Fruit fly (Drosophila melanogaster) Kc167 (cell line): ENCODE data around the gene Nadsyn.

Experiments used
- Myc ChIP-seq: fragments of >200 bp; optimal IDR thresholded peaks from 2 replicates; lab custom pipeline; 2017; ENCODE audit warnings: missing external identifiers
- Sin3A ChIP-seq: fragments of >200 bp; optimal IDR thresholded peaks from 2 replicates; lab custom pipeline; 2018; ENCODE audit warnings: missing external identifiers
- h ChIP-seq: fragments of >200 bp; optimal IDR thresholded peaks from 3 replicates; lab custom pipeline; 2018; ENCODE audit warnings: missing external identifiers
- insv ChIP-seq: fragments of >200 bp; optimal IDR thresholded peaks from 3 replicates; lab custom pipeline; 2018; ENCODE audit warnings: missing external identifiers
- psq ChIP-seq: fragments of >200 bp; optimal IDR thresholded peaks from 2 replicates; lab custom pipeline; 2017; ENCODE audit warnings: missing external identifiers
- ttk ChIP-seq: sonication (Bioruptor generic); optimal IDR thresholded peaks from 2 replicates; lab custom pipeline; 2017; ENCODE audit warnings: missing external identifiers

Nadsyn gene

DNA sequence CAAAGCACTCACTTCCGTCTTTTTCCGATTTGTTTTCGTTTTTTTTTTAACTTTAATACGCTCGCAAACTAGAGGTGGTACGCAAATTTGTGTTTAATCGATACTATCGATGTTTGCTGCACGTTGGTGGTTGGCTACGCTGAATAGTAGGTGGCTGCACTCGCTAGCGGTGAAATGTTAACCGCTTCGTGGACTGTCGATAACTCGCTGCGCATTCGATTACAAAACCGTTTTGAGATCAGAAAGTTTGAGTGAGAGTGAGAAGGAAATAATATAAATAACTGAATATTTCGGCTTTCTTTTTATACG is 18.0 kb upstream of the Nadsyn start, which contains the start of gene g:
g (minus strand) TSS at position 105 of the 309 bp plus-strand sequence.
- no peak for TF ChIP-seq Sin3A (lab: Kevin White, UChicago)
- no peak for TF ChIP-seq ttk (lab: Kevin White, UChicago)
- TF ChIP-seq psq = no peak
- no peak for TF ChIP-seq h
- TF ChIP-seq Myc = no peak
- no peak for TF ChIP-seq insv

DNA sequence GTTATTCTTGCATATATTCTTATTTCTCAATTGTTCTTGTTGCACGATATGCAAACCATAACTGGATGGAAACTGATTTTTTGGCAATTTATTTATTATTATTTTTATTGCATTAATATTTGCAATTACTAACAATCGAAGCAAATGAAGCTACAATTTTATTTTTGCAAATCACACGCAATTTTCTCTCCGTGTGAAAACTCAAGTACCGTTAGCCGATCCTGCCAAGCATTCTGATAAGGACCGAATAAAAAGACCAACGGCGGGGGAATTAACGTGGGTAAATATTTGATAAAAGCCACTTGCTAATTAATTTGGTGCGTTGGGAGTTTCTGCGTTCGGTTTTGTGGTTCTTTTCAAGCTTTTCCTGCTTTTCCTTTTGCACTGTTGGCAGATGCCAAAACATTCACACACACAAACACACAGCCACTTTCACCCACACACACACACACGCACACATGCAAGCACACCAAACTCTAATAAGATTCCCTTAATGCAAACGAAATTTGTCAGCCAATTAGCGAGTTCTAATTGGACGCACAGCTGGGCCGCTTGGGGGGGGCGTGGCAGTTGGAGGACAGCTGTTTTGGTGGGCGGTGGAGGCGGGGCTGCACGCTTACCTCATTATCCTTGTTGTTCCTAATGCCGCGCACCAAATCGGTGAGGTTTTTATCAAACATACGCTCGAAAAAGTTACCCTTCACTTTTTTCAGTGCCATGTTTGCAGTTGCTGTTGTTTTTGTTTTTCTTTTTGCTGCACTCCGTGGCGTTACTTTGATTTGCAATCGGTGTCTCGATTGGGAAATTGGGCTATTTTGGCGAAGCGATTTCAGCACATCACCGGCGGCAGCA is 17.5 kb upstream of the Nadsyn start:
- TF ChIP-seq ttk (lab: Kevin White, UChicago) = no peak
- no peak for TF ChIP-seq insv
- no peak for TF ChIP-seq Myc
- TF ChIP-seq h = no peak
- TF ChIP-seq psq = no peak
- no peak for TF ChIP-seq Sin3A (lab: Kevin White, UChicago)

DNA sequence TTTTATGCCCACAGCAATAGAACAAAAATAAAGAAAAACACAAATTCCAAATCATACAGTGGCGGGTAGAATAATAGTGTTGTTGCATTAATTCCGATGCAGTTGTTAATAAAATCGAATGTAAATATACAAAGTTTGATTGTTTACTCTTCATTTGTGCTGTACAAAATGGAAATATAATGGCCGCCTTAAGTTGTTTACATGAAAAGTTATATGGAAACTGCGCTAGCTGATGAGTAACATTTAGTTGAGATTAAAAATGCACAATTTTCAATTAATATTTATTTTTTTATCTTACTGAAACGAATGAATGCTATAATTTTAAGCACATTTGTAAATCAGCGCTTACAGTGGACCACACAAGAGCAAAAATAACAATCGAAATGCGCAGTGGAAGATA is 16.8 kb upstream of the Nadsyn start:
- TF ChIP-seq insv (no peak), Myc (no peak), Sin3A (lab: Kevin White, UChicago) (no peak), psq (no peak), h (no peak), ttk (lab: Kevin White, UChicago) (no peak)

DNA sequence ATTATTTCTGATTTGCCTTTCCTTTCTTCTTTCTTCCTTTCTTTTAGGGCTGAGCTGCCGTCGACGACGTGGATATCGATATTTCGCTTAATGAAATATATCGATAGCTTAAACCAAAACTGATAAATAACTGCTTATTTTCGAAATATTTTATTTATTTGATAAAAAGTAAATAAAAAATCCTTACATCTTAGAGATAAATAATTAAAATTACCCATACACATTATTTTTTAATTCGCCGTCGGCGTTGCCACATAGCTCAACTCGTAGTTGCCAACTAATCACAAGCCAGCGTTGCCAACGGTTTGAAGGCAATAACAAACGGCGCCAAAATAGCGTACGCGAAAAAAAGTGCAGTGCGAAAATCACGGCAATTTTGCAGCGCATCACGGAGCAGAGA is 3.8 kb upstream of the Nadsyn start, which contains the start of the genes Mrgn1 and mus101:
Mrgn1 (minus strand) TSS at position 44 of the 400 bp plus-strand sequence.
mus101 (plus strand) TSS at position 313 of the 400 bp plus-strand sequence.
- TF ChIP-seq Myc (no peak), insv (no peak), h (no peak), Sin3A (lab: Kevin White, UChicago) (no peak), ttk (lab: Kevin White, UChicago) (no peak), psq (no peak)

DNA sequence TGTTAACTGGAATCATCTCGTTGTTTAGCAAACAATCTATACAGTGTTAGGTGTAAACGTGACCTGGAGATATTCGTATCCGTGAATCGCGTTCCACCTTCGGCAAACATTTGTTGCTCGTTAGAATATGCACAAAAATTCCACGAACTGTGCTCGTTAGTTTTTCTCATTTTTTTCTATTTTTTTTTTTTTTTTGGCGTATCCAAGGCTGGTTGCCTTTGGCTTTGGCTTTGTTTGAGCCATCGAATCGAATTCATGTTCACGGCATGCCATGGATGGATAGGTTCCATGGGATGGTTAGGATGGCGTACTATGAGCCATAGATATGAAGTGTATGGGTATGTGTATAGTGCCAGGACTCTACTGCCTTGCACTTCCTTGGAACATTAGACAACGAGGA is 18.4 kb downstream of the Nadsyn start:
- no peak for TF ChIP-seq h
- TF ChIP-seq Myc = no peak
- TF ChIP-seq Sin3A (lab: Kevin White, UChicago) = no peak

DNA sequence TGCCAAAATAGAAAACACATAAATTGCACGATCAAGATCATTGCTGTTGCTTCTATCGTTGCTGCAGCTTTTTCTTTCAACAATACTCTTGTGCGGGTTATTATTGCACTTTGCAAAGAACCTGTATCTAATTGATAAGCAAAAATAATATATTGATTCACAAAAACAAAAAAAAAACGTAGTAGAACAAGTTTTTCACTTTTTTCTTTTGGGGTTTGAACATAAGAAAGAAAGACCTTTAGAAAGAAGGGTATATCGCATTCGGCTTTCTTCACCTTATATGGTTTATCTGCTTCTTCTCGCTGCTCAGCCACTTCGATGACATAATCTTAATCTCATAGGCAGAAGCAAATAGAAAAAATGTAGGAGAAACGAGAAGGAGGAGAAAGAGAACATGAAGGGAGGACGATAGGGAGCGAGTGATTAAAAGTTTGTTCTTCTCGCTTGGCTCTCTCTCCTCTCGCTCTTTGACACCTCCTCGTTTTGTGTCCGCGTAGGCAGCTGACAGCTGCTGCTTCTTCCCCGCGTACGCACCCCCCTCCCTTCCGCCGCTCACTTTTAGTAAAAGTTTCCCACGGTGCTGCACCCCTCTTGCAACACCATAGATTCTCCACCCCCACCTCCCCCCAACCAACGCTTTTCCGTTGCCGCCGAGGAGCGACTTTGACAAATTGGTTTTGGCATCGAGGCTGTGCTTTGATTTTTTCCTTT is 19.2 kb downstream of the Nadsyn start:
- TF ChIP-seq ttk (lab: Kevin White, UChicago) = no peak
- no peak for TF ChIP-seq h
- no peak for TF ChIP-seq Sin3A (lab: Kevin White, UChicago)
- TF ChIP-seq insv = no peak

DNA sequence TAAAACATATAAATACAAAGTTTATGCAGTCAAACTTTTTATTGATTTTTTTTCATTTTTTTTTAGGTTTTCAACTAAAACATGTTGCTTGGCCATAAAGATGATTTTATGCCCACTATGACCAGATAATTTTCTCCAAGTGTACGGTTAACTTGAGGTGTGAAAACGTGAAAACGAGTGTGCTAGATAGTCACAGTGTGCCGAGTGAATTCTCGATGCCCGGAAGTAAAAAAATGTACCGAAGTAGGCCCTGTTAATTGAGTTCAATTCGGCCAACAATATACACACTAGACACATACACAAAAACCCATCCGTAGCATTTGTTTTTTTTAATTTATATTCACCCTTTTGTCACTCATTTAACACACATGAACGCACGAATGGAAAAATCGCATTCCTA is 26.1 kb downstream of the Nadsyn start, which contains the start of gene Nna1:
Nna1 (plus strand) TSS at position 301 of the 400 bp plus-strand sequence.
- no peak for TF ChIP-seq h
- no peak for TF ChIP-seq psq
- no peak for TF ChIP-seq Myc
- no peak for TF ChIP-seq ttk (lab: Kevin White, UChicago)
- no peak for TF ChIP-seq insv
- TF ChIP-seq Sin3A (lab: Kevin White, UChicago) = no peak

DNA sequence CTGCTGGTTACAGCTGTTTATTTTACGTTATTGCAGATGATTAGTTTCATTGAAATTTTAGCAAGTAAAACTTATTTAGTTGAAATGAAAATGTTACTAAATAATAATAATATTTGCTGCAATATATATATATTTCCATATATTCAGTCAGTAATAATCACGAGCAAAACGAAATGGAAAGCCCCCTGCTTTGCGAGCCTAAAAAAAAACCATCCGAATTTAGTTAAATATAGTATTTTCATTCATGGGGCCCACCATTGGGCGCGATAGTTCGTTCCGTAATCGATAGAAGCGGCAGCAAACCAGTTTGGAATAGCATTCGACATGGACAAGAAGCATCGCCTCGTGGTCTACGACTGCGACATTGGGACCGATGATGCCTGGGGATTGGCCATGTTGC is 35.4 kb downstream of the Nadsyn start, which contains the start of gene CG11158:
CG11158 (plus strand) TSS at position 301 of the 400 bp plus-strand sequence.
- TF ChIP-seq ttk (lab: Kevin White, UChicago) (no peak), insv (no peak), Sin3A (lab: Kevin White, UChicago) (no peak), h (no peak), psq (no peak), Myc (no peak)

DNA sequence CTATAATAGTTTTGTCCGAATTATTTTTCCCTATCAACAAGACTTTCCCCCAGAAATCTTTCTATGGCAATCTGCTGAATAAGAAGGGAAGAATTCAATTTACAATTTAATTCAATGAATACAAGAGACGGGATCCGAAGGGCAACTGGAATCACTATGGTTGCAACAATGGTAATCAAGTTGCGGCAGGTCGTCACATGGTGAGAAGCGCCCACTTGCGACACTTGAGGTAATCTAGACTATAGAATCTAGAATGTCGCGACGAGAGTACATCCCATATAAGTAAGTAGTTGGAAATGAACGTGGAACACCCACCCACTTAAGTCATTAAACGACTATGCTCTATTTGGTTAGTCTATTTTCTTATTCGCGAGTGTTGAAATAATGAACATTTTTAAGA is 36.2 kb downstream of the Nadsyn start:
- no peak for TF ChIP-seq Myc
- TF ChIP-seq ttk (lab: Kevin White, UChicago) = no peak
- TF ChIP-seq h = no peak
- TF ChIP-seq insv = no peak
- no peak for TF ChIP-seq psq
- no peak for TF ChIP-seq Sin3A (lab: Kevin White, UChicago)

DNA sequence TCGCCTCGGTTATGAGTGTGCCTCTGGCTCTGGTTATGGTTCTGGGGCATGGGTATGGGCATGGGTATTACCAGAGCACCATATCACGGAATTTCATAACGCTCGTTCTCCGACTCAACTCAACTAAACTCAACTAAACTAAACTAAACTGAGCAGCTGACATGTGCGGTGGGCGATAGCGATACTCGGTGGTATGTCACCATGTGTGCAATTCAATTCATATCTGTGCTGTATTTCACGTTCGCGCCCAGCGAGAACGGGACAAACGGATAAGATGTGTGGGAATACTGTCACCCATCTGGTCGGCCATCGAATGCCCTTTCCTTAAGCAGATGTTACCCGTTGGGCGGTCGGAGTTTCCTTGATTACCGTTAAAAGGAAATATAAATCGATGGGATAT is 37.8 kb downstream of the Nadsyn start, which contains the start of gene CG12177:
CG12177 (minus strand) TSS at position 239 of the 400 bp plus-strand sequence.
- TF ChIP-seq psq = no peak
- no peak for TF ChIP-seq insv
- no peak for TF ChIP-seq Sin3A (lab: Kevin White, UChicago)
- no peak for TF ChIP-seq h
- TF ChIP-seq Myc = no peak
- TF ChIP-seq ttk (lab: Kevin White, UChicago) = no peak

DNA sequence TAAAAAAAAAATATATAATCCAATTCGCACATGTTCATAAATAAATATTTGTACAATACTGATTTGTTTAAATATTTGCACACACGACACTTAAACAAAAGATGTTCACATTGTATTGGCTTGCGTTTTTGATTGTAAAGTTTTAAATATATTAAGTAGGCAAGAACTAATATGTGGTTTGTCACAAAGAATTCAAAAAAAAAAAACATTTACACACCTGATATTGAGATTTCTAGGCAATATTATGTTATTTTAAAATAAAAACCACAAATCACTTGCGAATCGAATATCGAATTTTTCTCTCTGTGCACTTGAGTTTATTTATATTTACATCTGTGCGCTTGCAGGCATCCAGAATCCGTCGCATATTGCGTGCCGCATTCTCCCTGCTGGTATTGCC is 38.5 kb downstream of the Nadsyn start:
- TF ChIP-seq insv (no peak), h (no peak), ttk (lab: Kevin White, UChicago) (no peak), psq (no peak), Myc (no peak), Sin3A (lab: Kevin White, UChicago) (no peak)

DNA sequence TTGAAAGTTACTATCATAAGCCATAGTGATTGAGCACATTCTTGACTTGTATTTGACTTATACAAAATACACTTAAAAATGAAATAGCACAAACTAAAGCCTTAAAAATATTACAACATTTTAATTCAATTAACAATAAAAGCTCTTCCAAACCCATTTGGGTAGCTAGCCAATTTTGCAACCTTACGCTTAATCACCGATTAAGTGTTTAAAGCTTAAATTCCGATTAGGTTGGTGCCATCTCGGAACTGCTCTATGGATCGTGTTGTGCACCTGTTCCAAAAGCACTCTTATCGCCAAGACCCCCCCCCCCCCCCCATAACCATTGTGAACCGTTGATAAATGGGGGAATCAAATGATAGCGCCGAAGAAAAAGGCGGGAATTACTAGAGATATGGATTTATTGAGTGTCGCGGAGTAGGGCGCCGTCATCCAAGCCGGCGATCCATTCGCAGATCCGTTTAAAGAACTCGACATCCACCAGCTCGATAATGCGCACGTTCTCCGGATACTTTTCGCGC is 40.1 kb downstream of the Nadsyn start:
- no peak for TF ChIP-seq psq
- TF ChIP-seq Myc = no peak
- TF ChIP-seq insv = no peak
- no peak for TF ChIP-seq ttk (lab: Kevin White, UChicago)
- TF ChIP-seq h = no peak
- no peak for TF ChIP-seq Sin3A (lab: Kevin White, UChicago)

DNA sequence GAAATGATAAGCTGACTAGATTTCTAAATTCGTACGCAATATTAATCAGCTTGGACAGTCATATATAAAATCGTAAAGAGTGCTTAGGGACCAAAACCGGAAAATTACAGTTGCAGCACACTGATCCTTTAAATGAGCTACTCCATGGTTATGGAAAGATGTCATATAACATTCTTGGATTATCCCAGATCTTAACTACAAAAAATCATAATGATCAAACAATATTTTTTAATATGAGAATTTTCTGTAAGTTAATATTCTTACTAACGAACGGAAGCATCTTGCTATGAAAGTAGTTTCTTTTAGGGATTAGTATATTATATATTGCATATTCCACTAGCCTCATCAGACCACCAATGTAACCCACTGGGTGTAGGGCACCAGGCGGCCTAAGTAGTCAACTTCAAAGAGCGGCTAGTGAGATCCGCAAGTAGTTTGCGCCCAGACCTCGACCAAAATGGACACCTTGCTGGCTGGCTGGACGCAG is 41.6 kb downstream of the Nadsyn start, which contains the start of gene CG11162:
CG11162 (plus strand) TSS at position 437 of the 487 bp plus-strand sequence.
- TF ChIP-seq insv (no peak), Myc (no peak)
